Fruit fly (Drosophila melanogaster): ENCODE results near the gene CG42692.

The CG42692 gene

DNA sequence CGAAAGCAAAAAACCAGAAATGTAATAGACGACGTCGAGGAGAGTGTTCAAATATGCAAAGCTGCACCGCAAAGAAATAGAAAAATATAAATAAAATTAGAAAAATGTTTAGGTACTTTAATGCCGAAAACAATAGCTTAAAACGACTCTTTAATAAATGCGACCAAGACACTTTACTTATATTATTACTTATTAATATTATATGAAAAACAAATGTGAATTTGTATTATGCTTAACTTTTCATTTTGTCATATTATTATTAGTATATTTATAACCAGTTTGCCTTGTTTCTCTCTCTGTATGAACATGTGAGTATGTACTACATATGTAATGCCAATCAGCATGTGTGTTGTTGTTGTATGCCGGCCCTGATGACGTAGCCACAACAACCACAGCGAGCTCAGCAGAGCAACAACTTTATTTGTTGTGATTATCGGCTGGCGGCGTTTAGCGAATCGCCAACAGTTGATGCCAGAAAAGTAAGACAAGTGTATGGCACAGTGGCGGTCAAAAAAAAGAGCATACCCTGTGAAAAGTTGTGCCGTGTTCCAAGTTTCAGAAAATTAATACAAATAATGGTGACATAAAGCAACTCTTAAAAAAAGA is 14.3 kb downstream of the CG42692 start (continued):
- TF ChIP-seq lola (GFP tag; optimal IDR thresholded peaks at IDR 0.05) (peak in 1 of 3 experiments; percentile 96), E2f1 (GFP tag; IDR thresholded peaks at IDR 0.05) (peak; percentile 92), Ada2b (GFP tag; IDR thresholded peaks at IDR 0.05) (peak; percentile 87), CG10462 (GFP tag; optimal IDR thresholded peaks at IDR 0.05) (peak; percentile 57), ems (GFP tag; optimal IDR thresholded peaks at IDR 0.05) (peak; percentile 32), CG9797 (GFP tag; optimal IDR thresholded peaks at IDR 0.05) (no peak), zen (tag; optimal IDR thresholded peaks at IDR 0.05) (peak; percentile 92), ERR (GFP tag; optimal IDR thresholded peaks at IDR 0.05) (peak; percentile 10), CG4707 (GFP tag; optimal IDR thresholded peaks at IDR 0.05) (peak; percentile 67), al (GFP tag; IDR thresholded peaks at IDR 0.05) (peak; percentile 93), CG43689 (GFP tag; IDR thresholded peaks at IDR 0.05) (peak; percentile 60; the same call in 1 of the 2 replicates), klu (GFP tag; IDR thresholded peaks at IDR 0.05) (peak; percentile 91), CG9817 (tag; optimal IDR thresholded peaks at IDR 0.05) (peak; percentile 93), bigmax (GFP tag; optimal IDR thresholded peaks at IDR 0.05) (no peak), Sry-β (GFP tag; optimal IDR thresholded peaks at IDR 0.05) (peak; percentile 19), exex (tag; optimal IDR thresholded peaks at IDR 0.05) (peak; percentile 84), Rfx (GFP tag; IDR thresholded peaks at IDR 0.05) (peak; percentile 94), knrl (GFP tag; IDR thresholded peaks at IDR 0.05; ENCODE audit: partially characterized antibody) (no peak), B-H2 (GFP tag; optimal IDR thresholded peaks at IDR 0.05) (peak; percentile 78), Trl (optimal IDR thresholded peaks at IDR 0.05) (no peak), Trl (GFP tag; optimal IDR thresholded peaks at IDR 0.05) (no peak), CG12299 (tag; optimal IDR thresholded peaks at IDR 0.05) (peak; percentile 97), CG17829 (tag; optimal IDR thresholded peaks at IDR 0.05) (peak; percentile 97), Meics (GFP tag; optimal IDR thresholded peaks at IDR 0.05) (peak; percentile 97), CG31365 (tag; optimal IDR thresholded peaks at IDR 0.05) (no peak), schlank (tag; optimal IDR thresholded peaks at IDR 0.05) (peak; percentile 54), CG4730 (GFP tag; IDR thresholded peaks at IDR 0.05) (peak; percentile 88), Eip74EF (GFP tag; optimal IDR thresholded peaks at IDR 0.05) (peak in 1 of 2 experiments; percentile 97), CG2120 (GFP tag; optimal IDR thresholded peaks at IDR 0.05) (peak; percentile 65), CG7786 (GFP tag; optimal IDR thresholded peaks at IDR 0.05) (peak; percentile 7), CG7839 (tag; optimal IDR thresholded peaks at IDR 0.05) (peak; percentile 98), sqz (GFP tag; optimal IDR thresholded peaks at IDR 0.05) (peak; percentile 97), cwo (GFP tag; optimal IDR thresholded peaks at IDR 0.05) (peak; percentile 92), CG11696 (GFP tag; IDR thresholded peaks at IDR 0.05) (peak; percentile 87), unc-4 (GFP tag; IDR thresholded peaks at IDR 0.05; ENCODE audit: partially characterized antibody) (no peak), toy (GFP tag; IDR thresholded peaks at IDR 0.05) (no peak; the same call in none of the 2 replicates), pnt (GFP tag; optimal IDR thresholded peaks at IDR 0.05) (peak; percentile 13), trem (tag; optimal IDR thresholded peaks at IDR 0.05) (peak; percentile 95), wdn (GFP tag; IDR thresholded peaks at IDR 0.05) (peak; percentile 85), Med (GFP tag) (peak; percentile 96), cato (GFP tag; optimal IDR thresholded peaks at IDR 0.05; ENCODE audit: borderline replicate concordance) (peak; percentile 68), danr (GFP tag; IDR thresholded peaks at IDR 0.05) (peak; percentile 82), sd (tag; optimal IDR thresholded peaks at IDR 0.05) (peak; percentile 99), CG16815 (GFP tag; optimal IDR thresholded peaks at IDR 0.05) (peak; percentile 80), lov (optimal IDR thresholded peaks at IDR 0.05) (no peak), lov (GFP tag; IDR thresholded peaks at IDR 0.05) (peak; percentile 84), CG13287 (GFP tag; IDR thresholded peaks at IDR 0.05; ENCODE audit: partially characterized antibody) (no peak), sc (optimal IDR thresholded peaks at IDR 0.05) (no peak), sc (GFP tag; optimal IDR thresholded peaks at IDR 0.05) (peak; percentile 93), repo (GFP tag; optimal IDR thresholded peaks at IDR 0.05) (peak; percentile 36)
